Worm (Caenorhabditis elegans) whole organism, L3 larva: ENCODE data around the gene sams-4.

Source experiments
- R02D3.7 ChIP-seq: fragments of 150-350 bp; optimal IDR thresholded peaks from 2 replicates; lab custom pipeline; 2014; ENCODE audit warnings: missing biosample characterization, missing genetic modification characterization
- ZK546.5 ChIP-seq: sonication (generic microtip); optimal IDR thresholded peaks from 2 replicates; lab custom pipeline; 2017; ENCODE audit warnings: missing biosample characterization, missing genetic modification characterization
- aly-2 ChIP-seq: fragments of 150-350 bp; optimal IDR thresholded peaks from 2 replicates; lab custom pipeline; 2014; ENCODE audit warnings: missing biosample characterization, missing genetic modification characterization
- ama-1 ChIP-seq: fragments of 150-350 bp; optimal IDR thresholded peaks from 2 replicates; lab custom pipeline; 2018
- ceh-16 ChIP-seq: sonication (generic microtip); optimal IDR thresholded peaks from 2 replicates; lab custom pipeline; 2017; ENCODE audit warnings: missing biosample characterization, missing genetic modification characterization
- ceh-28 ChIP-seq: fragments of 150-350 bp; optimal IDR thresholded peaks from 2 replicates; lab custom pipeline; 2014; ENCODE audit warnings: missing biosample characterization, missing genetic modification reagents, missing genetic modification characterization
- ceh-82 ChIP-seq: fragments of 150-350 bp; optimal IDR thresholded peaks from 2 replicates; lab custom pipeline; 2014; ENCODE audit warnings: missing biosample characterization, missing genetic modification characterization
- daf-12 ChIP-seq: fragments of 150-350 bp; optimal IDR thresholded peaks from 2 replicates; lab custom pipeline; 2014; ENCODE audit warnings: missing biosample characterization, missing genetic modification reagents, missing genetic modification characterization
- egl-27 ChIP-seq: sonication (generic microtip); optimal IDR thresholded peaks from 4 replicates; lab custom pipeline; 2017; ENCODE audit warnings: missing biosample characterization, missing genetic modification reagents, missing genetic modification characterization
- egl-5 ChIP-seq: fragments of 150-350 bp; optimal IDR thresholded peaks from 2 replicates; lab custom pipeline; 2017; ENCODE audit warnings: missing biosample characterization, missing genetic modification reagents, missing genetic modification characterization, inconsistent platforms
- elt-3 ChIP-seq, 3 experiments: fragments of 150-350 bp in 1 of 3; sonication (generic microtip) in 2 of 3; optimal IDR thresholded peaks; 2 replicates in 2 of 3; 4 replicates in 1 of 3; lab custom pipeline; 2014 to 2017; ENCODE audit warnings: missing biosample characterization in 3 of 3, missing genetic modification characterization in 3 of 3
- fos-1 ChIP-seq: fragments of 150-350 bp; optimal IDR thresholded peaks from 2 replicates; lab custom pipeline; 2014; ENCODE audit warnings: missing biosample characterization, missing genetic modification characterization
- jun-1 ChIP-seq: fragments of 150-350 bp; optimal IDR thresholded peaks from 2 replicates; lab custom pipeline; 2014; ENCODE audit warnings: missing biosample characterization, missing genetic modification reagents, missing genetic modification characterization
- lin-15B ChIP-seq: fragments of 150-350 bp; optimal IDR thresholded peaks from 2 replicates; lab custom pipeline; 2014; ENCODE audit warnings: missing biosample characterization, missing genetic modification characterization
- lin-39 ChIP-seq: fragments of 150-350 bp; optimal IDR thresholded peaks from 2 replicates; lab custom pipeline; 2018; ENCODE audit warnings: missing biosample characterization, missing genetic modification reagents, missing genetic modification characterization
- lsy-12 ChIP-seq: sonication (generic microtip); optimal IDR thresholded peaks from 2 replicates; lab custom pipeline; 2016; ENCODE audit warnings: mild to moderate bottlenecking, missing genetic modification characterization, missing compliant biosample characterization
- mdl-1 ChIP-seq: fragments of 150-350 bp; optimal IDR thresholded peaks from 2 replicates; lab custom pipeline; 2014; ENCODE audit warnings: missing biosample characterization, missing genetic modification characterization
- mml-1 ChIP-seq: fragments of 150-350 bp; sonication (generic microtip); optimal IDR thresholded peaks from 3 replicates; lab custom pipeline; 2014; ENCODE audit warnings: missing biosample characterization, missing genetic modification characterization
- nhr-12 ChIP-seq: fragments of 150-350 bp; optimal IDR thresholded peaks from 2 replicates; lab custom pipeline; 2014; ENCODE audit warnings: missing biosample characterization, missing genetic modification characterization
- nhr-237 ChIP-seq: fragments of 150-350 bp; optimal IDR thresholded peaks from 2 replicates; lab custom pipeline; 2014; ENCODE audit warnings: missing biosample characterization, missing genetic modification characterization
- nhr-25 ChIP-seq: sonication (generic microtip); optimal IDR thresholded peaks from 2 replicates; lab custom pipeline; 2017; ENCODE audit warnings: missing biosample characterization, missing genetic modification characterization
- nhr-28 ChIP-seq: fragments of 150-350 bp; optimal IDR thresholded peaks from 2 replicates; lab custom pipeline; 2014; ENCODE audit warnings: missing biosample characterization, missing genetic modification characterization
- nhr-67 ChIP-seq: fragments of 150-350 bp; optimal IDR thresholded peaks from 2 replicates; lab custom pipeline; 2014; ENCODE audit warnings: missing biosample characterization, missing genetic modification characterization
- nhr-76 ChIP-seq: fragments of 150-350 bp; sonication (generic microtip); optimal IDR thresholded peaks from 5 replicates; lab custom pipeline; 2014; ENCODE audit warnings: missing biosample characterization, missing genetic modification characterization
- nhr-77 ChIP-seq: fragments of 150-350 bp; optimal IDR thresholded peaks from 2 replicates; lab custom pipeline; 2014; ENCODE audit warnings: missing biosample characterization, missing genetic modification characterization
- pha-4 ChIP-seq: fragments of 150-350 bp; optimal IDR thresholded peaks from 2 replicates; lab custom pipeline; 2014; ENCODE audit warnings: missing biosample characterization, missing genetic modification reagents, missing genetic modification characterization
- pqm-1 ChIP-seq: fragments of 150-350 bp; optimal IDR thresholded peaks from 2 replicates; lab custom pipeline; 2017; ENCODE audit warnings: missing biosample characterization, missing genetic modification characterization, inconsistent platforms
- sea-2 ChIP-seq: fragments of 150-350 bp; sonication (generic microtip); optimal IDR thresholded peaks from 4 replicates; lab custom pipeline; 2014; ENCODE audit warnings: missing biosample characterization, missing genetic modification reagents, missing genetic modification characterization
- skn-1 ChIP-seq: fragments of 150-350 bp; optimal IDR thresholded peaks from 2 replicates; lab custom pipeline; 2014; ENCODE audit warnings: missing biosample characterization, missing genetic modification characterization
- snpc-4 ChIP-seq: fragments of 150-350 bp; optimal IDR thresholded peaks from 2 replicates; lab custom pipeline; 2014; ENCODE audit warnings: missing biosample characterization, missing genetic modification characterization
- tbx-2 ChIP-seq: sonication (generic microtip); optimal IDR thresholded peaks from 2 replicates; lab custom pipeline; 2016; ENCODE audit warnings: mild to moderate bottlenecking, missing genetic modification characterization, missing compliant biosample characterization
- unc-39 ChIP-seq: sonication (generic microtip); optimal IDR thresholded peaks from 4 replicates; lab custom pipeline; 2017; ENCODE audit warnings: missing biosample characterization, missing genetic modification characterization
- unc-62 ChIP-seq: fragments of 150-350 bp; sonication (generic microtip); optimal IDR thresholded peaks from 4 replicates; lab custom pipeline; 2014; ENCODE audit warnings: missing biosample characterization, missing genetic modification reagents, missing genetic modification characterization
- ztf-11 ChIP-seq: fragments of 150-350 bp; optimal IDR thresholded peaks from 2 replicates; lab custom pipeline; 2014; ENCODE audit warnings: missing biosample characterization, missing genetic modification characterization
- ztf-4 ChIP-seq: fragments of 150-350 bp; optimal IDR thresholded peaks from 2 replicates; lab custom pipeline; 2014; ENCODE audit warnings: missing biosample characterization, missing genetic modification characterization

sams-4 gene

ce11 chrIV:5884500-5884899 is 38.3 kb upstream of the sams-4 start, which contains the start of gene H04M03.11:
H04M03.11 (minus strand) TSS chrIV:5884600.
- TF ChIP-seq aly-2 (tag; lab: Kevin White, UChicago) (no peak), mml-1 (tag; lab: Kevin White, UChicago) (no peak), R02D3.7 (tag; lab: Kevin White, UChicago) (no peak), egl-5 (tag; lab: Kevin White, UChicago) (no peak), mdl-1 (no peak), snpc-4 (tag; lab: Kevin White, UChicago) (no peak), lin-15B (tag; lab: Kevin White, UChicago) (no peak), nhr-25 (tag; lab: Kevin White, UChicago) (no peak), nhr-67 (tag; lab: Kevin White, UChicago) (no peak), ZK546.5 (tag; lab: Kevin White, UChicago) (no peak), fos-1 (tag; lab: Kevin White, UChicago) (no peak), nhr-237 (tag; lab: Kevin White, UChicago) (no peak), nhr-76 (tag; lab: Kevin White, UChicago) (no peak), elt-3 (tag; optimal IDR thresholded peaks at IDR 0.05; lab: Kevin White, UChicago) (no peak), ceh-28 (no peak), tbx-2 (no peak), skn-1 (tag; lab: Kevin White, UChicago) (no peak)

DNA sequence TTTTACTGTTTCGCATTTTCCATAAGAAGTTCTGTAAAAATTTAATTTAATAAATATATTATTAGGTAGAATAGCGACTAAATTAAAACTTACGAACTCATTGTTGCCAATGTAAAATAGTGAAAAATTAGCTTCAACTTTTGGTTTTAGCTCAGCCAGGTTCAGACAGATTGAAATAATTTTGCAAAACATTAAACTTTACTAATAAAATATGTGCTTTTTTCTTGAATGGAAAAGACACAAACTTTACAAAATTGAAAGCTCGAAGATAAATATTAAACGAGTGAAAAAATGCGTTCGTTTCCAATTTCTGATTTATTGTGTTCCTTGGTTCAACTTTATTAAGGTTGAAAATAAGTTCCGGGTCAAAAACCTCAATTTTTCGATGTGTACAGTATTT is 33.7 kb upstream of the sams-4 start, which contains the start of gene srv-22:
Gene srv-22 (minus strand): TSS at position 101 of the 400 bp plus-strand sequence.
- TF ChIP-seq aly-2 (tag; lab: Kevin White, UChicago) (no peak), pqm-1 (tag; lab: Kevin White, UChicago) (no peak), nhr-76 (tag; lab: Kevin White, UChicago) (no peak), unc-62 (no peak), jun-1 (tag; lab: Kevin White, UChicago) (no peak), nhr-12 (tag; lab: Kevin White, UChicago) (no peak), ceh-82 (tag; lab: Kevin White, UChicago) (no peak), egl-5 (tag; lab: Kevin White, UChicago) (no peak), mdl-1 (no peak), tbx-2 (no peak), nhr-28 (tag; lab: Kevin White, UChicago) (no peak), lsy-12 (no peak), elt-3 (tag; optimal IDR thresholded peaks at IDR 0.05; lab: Kevin White, UChicago) (no peak), lin-39 (tag; lab: Kevin White, UChicago) (no peak), daf-12 (no peak), ama-1 (no peak), ztf-11 (tag; lab: Kevin White, UChicago) (no peak), ceh-16 (tag; lab: Kevin White, UChicago) (no peak)
- TF ChIP-seq, all 47 proteins: peak for 0

DNA sequence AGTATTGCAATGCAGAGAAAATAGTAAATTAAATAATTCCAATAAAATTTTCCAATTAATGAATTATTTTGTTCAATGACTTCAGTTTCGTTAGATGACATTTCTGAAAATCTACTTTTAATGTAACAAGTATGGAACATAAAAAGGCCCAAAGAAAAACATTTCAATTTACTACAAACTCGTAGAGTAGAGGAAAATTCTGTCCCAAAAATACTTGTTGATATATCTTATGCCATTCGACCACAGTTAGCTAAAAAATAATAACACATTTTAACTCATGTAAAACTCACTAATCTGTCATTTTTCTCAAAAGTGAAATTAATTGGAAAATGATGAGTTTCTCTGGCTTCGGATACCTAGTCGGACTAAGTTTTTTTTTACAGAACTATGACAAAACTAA is 31.1 kb upstream of the sams-4 start, which contains the start of gene srv-21:
Gene srv-21 (minus strand): TSS at position 101 of the 400 bp plus-strand sequence.
- TF ChIP-seq sea-2 (GFP tag; lab: Kevin White, UChicago) (no peak), ceh-28 (no peak), nhr-28 (tag; lab: Kevin White, UChicago) (no peak)

- no peak for TF ChIP-seq ceh-16 (tag; lab: Kevin White, UChicago)
- no peak for TF ChIP-seq ztf-11 (tag; lab: Kevin White, UChicago)
- no peak for TF ChIP-seq jun-1 (tag; lab: Kevin White, UChicago)
- no peak for TF ChIP-seq mdl-1
- TF ChIP-seq lin-15B (tag; lab: Kevin White, UChicago) = no peak
- TF ChIP-seq unc-39 (tag; lab: Kevin White, UChicago) = no peak
- TF ChIP-seq ZK546.5 (tag; lab: Kevin White, UChicago) = no peak
- no peak for TF ChIP-seq aly-2 (tag; lab: Kevin White, UChicago)
- no peak for TF ChIP-seq nhr-67 (tag; lab: Kevin White, UChicago)
- TF ChIP-seq R02D3.7 (tag; lab: Kevin White, UChicago) = no peak
- TF ChIP-seq pha-4 (tag; lab: Kevin White, UChicago) = no peak
- no peak for TF ChIP-seq nhr-12 (tag; lab: Kevin White, UChicago)
- TF ChIP-seq elt-3 (tag; optimal IDR thresholded peaks at IDR 0.05; lab: Kevin White, UChicago) = no peak
- TF ChIP-seq nhr-77 (tag; lab: Kevin White, UChicago) = no peak
- no peak for TF ChIP-seq sea-2 (GFP tag; lab: Kevin White, UChicago)
- no peak for TF ChIP-seq skn-1 (tag; lab: Kevin White, UChicago)
- no peak for TF ChIP-seq ceh-28
- TF ChIP-seq nhr-76 (tag; lab: Kevin White, UChicago) = no peak
- no peak for TF ChIP-seq ztf-4
- no peak for TF ChIP-seq egl-27 (tag; lab: Kevin White, UChicago)
Measured at ce11 chrIV:5873825-5874224, 27.7 kb upstream of the sams-4 start, which contains the start of gene srv-19. srv-19 (minus strand) TSS chrIV:5873925.
